Fruit fly (Drosophila melanogaster): ENCODE data around the gene Pcp.

The Pcp gene

DNA sequence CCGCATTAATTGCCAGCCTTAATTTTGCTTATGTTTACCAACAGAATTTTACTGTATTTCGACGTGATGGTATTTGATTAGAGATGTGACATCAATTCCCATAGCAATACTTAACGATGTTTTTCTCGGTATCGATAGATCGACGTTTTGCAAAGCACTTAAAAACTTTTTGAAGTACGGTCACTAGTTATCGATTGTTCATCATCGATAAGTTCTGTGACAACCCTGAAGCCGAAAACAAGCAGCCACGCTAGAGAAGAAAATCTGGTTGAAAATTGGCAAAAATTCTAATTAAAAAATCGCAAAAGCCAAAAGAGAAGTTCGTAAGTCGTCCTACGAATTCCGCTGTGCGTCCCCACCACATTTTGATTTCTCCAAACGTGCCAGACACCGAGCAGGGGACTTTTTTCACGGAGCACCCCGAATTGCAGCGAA, 11.1 kb downstream of the Pcp start, which contains the start of the genes Rab30 and Caper (continued):
- TF ChIP-seq CG16813 (GFP tag; IDR thresholded peaks at IDR 0.05; ENCODE audit: partially characterized antibody) (peak; percentile 98), B-H2 (GFP tag; optimal IDR thresholded peaks at IDR 0.05) (peak; percentile 88), wek (GFP tag; optimal IDR thresholded peaks at IDR 0.05) (no peak), CG4854 (GFP tag; optimal IDR thresholded peaks at IDR 0.05) (peak; percentile 27), CG4617 (GFP tag; optimal IDR thresholded peaks at IDR 0.05; ENCODE audit: borderline replicate concordance) (peak; percentile 91), Dip2 (GFP tag; IDR thresholded peaks at IDR 0.05) (no peak), CG6683 (GFP tag; optimal IDR thresholded peaks at IDR 0.05) (no peak), CG5180 (GFP tag; optimal IDR thresholded peaks at IDR 0.05) (no peak), ind (GFP tag; optimal IDR thresholded peaks at IDR 0.05) (peak; percentile 42), dmrt11E (tag; optimal IDR thresholded peaks at IDR 0.05) (peak; percentile 37), Sry-δ (GFP tag; optimal IDR thresholded peaks at IDR 0.05) (peak; percentile 100), caup (GFP tag; optimal IDR thresholded peaks at IDR 0.05; ENCODE audit: severe bottlenecking) (peak; percentile 52), CG42726 (GFP tag; IDR thresholded peaks at IDR 0.05; ENCODE audit: partially characterized antibody) (peak; percentile 98), sna (GFP tag; IDR thresholded peaks at IDR 0.05; ENCODE audit: partially characterized antibody) (peak; percentile 95), CG14441 (GFP tag; IDR thresholded peaks at IDR 0.05) (peak; percentile 50), Hr3 (GFP tag; optimal IDR thresholded peaks at IDR 0.05) (peak; percentile 46), CG34376 (GFP tag; optimal IDR thresholded peaks at IDR 0.05) (peak; percentile 22), hbn (GFP tag; IDR thresholded peaks at IDR 0.05; ENCODE audit: partially characterized antibody) (peak; percentile 97), lov (optimal IDR thresholded peaks at IDR 0.05) (no peak), lov (GFP tag; IDR thresholded peaks at IDR 0.05) (no peak), CG1233 (GFP tag; optimal IDR thresholded peaks at IDR 0.05) (no peak), Mrtf (GFP tag; IDR thresholded peaks at IDR 0.05) (no peak), dan (GFP tag; IDR thresholded peaks at IDR 0.05) (no peak), CG13287 (GFP tag; IDR thresholded peaks at IDR 0.05; ENCODE audit: partially characterized antibody) (peak; percentile 99), az2 (GFP tag; optimal IDR thresholded peaks at IDR 0.05) (peak; percentile 43), Xbp1 (GFP tag; optimal IDR thresholded peaks at IDR 0.05) (peak; percentile 63), CG3726 (GFP tag; IDR thresholded peaks at IDR 0.05) (no peak), HLHmδ (GFP tag; optimal IDR thresholded peaks at IDR 0.05) (no peak), aop (GFP tag; IDR thresholded peaks at IDR 0.05) (no peak), sens (GFP tag) (peak; percentile 91), dysf (GFP tag; IDR thresholded peaks at IDR 0.05) (no peak), CG10147 (GFP tag; optimal IDR thresholded peaks at IDR 0.05) (peak; percentile 23), hb (GFP tag; IDR thresholded peaks at IDR 0.05; ENCODE audit: partially characterized antibody) (peak; percentile 97), CG8290 (GFP tag; optimal IDR thresholded peaks at IDR 0.05) (peak; percentile 61), CG8290 (tag; optimal IDR thresholded peaks at IDR 0.05) (peak in 1 of 2 experiments; percentile 87), CG12071 (GFP tag; optimal IDR thresholded peaks at IDR 0.05) (no peak), cg (GFP tag; optimal IDR thresholded peaks at IDR 0.05) (no peak), bsh (GFP tag; optimal IDR thresholded peaks at IDR 0.05) (peak in 1 of 2 experiments; percentile 43), so (GFP tag; IDR thresholded peaks at IDR 0.05) (no peak), chinmo (GFP tag; IDR thresholded peaks at IDR 0.05; ENCODE audit: partially characterized antibody) (peak; percentile 98), Bgb (GFP tag; IDR thresholded peaks at IDR 0.05; ENCODE audit: partially characterized antibody) (peak; percentile 99), dpn (GFP tag; optimal IDR thresholded peaks at IDR 0.05) (peak; percentile 72 to 75), pfk (GFP tag; optimal IDR thresholded peaks at IDR 0.05) (no peak), Awh (GFP tag; IDR thresholded peaks at IDR 0.05) (no peak), Dref (GFP tag; IDR thresholded peaks at IDR 0.05) (peak; percentile 99), lilli (GFP tag; optimal IDR thresholded peaks at IDR 0.05) (peak; percentile 80), ftz-f1 (GFP tag; optimal IDR thresholded peaks at IDR 0.05) (peak; percentile 1), Ptx1 (GFP tag; IDR thresholded peaks at IDR 0.05) (no peak; the same call in 1 of the 2 replicates), Hr39 (optimal IDR thresholded peaks at IDR 0.05) (no peak), CG4424 (GFP tag; optimal IDR thresholded peaks at IDR 0.05) (peak; percentile 45), H2.0 (GFP tag; IDR thresholded peaks at IDR 0.05) (peak; percentile 53)
